Worm (Caenorhabditis elegans) whole organism, dauer: ENCODE results near the gene nmur-3.

Experiments used
- unc-62 ChIP-seq: sonication (generic microtip); optimal IDR thresholded peaks from 2 replicates; lab custom pipeline; 2017; ENCODE audit warnings: missing biosample characterization, missing genetic modification reagents, missing genetic modification characterization

nmur-3 gene

ce11 chrX:4502039-4502438, 35.7 kb downstream of the nmur-3 start:
- no peak for TF ChIP-seq unc-62 (GFP tag; lab: Kevin White, UChicago)

DNA sequence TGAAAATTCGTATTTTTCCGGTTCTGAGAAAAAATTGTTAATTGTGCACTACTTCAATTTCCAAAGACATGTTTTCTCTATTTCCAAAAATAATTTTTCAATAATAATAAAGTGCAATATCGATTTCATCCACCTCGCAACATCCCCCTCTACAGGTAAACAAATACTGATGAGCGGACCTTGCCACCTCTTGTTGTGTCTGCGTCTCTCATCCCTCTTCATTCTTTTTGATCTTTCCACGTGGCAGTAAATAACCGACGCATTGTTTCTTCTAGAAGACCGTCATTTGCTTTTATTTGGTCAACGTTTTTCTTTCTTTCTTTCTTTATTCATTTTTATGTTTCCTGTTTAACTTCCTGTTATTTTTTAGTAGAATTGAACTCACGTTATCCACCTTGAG, 36.9 kb downstream of the nmur-3 start:
- TF ChIP-seq unc-62 (GFP tag; lab: Kevin White, UChicago) = no peak

DNA sequence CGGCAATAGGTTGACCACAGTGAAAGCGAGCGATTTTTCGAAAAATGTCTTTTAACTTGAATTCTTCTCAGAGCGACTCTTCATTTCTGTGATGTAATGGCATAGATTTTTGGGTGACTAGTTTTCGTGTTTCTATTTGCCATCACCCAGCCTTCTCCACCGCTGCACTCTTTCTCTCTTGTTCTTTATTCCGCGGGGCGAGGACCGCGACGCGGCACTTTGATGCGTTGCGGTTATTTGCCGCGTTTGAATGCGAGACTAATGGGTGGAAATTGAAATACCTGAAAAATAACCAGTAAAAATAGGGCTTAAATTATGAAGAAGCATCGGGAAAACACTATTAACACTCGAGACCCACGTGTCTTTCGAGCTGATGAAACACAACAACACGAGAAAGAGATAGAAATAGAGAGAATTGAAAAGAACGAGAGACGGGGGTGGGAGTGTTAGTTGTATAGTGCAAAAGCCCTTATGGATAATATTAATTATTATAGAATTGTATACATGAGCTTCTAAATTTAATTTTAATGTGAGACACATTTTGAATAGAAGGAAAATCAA, 37.9 kb downstream of the nmur-3 start, which contains the start of gene dgk-2:
Gene dgk-2, minus strand, starts transcription at position 281 of the 561 bp plus-strand sequence.
- TF ChIP-seq unc-62 (GFP tag; lab: Kevin White, UChicago) = no peak

DNA sequence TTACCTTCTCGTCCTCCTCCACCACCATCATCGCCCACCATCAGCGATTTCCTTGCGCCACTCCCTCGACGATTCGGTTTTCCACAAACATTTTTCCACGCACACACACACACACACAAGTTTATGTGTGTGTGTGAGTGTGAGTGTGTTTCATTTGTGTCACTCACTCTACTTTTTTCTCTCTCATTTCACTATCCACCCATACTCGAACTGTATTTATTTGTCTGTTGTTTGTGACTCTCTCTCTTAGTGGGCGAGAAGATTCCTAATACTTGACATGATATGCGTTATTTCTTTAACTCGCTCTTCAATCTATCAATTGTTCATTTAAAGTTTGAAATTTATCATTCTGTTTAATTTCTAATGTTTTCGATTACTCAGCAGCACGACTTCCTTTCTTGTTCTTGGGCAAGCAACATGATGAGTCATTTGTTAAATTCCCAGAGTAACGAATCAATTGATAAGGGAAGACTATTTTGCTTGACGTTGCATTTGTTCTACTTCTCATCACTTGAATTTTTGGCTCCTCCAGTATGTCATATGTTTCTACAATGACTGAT, 40.9 kb downstream of the nmur-3 start:
- TF ChIP-seq unc-62 (GFP tag; lab: Kevin White, UChicago) = no peak

ce11 chrX:4508209-4508608, 41.9 kb downstream of the nmur-3 start, which contains the start of gene rhi-1:
Gene rhi-1, plus strand, starts transcription at chrX:4508509.
- no peak for TF ChIP-seq unc-62 (GFP tag; lab: Kevin White, UChicago)

DNA sequence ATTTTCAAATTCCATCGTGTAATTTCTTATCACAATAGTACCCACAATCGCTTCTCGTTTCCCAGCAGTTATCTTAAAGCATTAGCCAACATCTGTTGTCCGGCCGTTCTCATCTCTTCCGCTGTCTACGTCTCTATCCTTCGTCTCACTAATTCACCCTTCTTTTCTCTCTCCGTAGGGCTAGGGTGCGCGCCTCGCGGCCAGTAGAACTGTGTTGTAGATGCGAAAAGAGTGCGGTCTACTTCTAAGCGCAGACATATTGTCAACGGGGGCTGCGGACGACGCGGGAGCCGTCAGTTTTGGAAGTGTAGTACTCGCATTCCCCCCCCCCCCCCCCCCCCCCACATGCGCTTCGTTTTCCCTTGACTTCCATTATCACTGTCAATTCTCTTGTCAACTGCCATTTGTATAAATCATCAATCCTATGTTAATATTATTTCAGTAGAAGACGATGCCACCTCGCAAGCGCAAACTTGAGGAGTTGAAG, 47.4 kb downstream of the nmur-3 start, which contains the start of gene spr-3:
Gene spr-3, plus strand, starts transcription at position 437 of the 487 bp plus-strand sequence.
- no peak for TF ChIP-seq unc-62 (GFP tag; lab: Kevin White, UChicago)

ce11 chrX:4516758-4517157, 50.4 kb downstream of the nmur-3 start:
- TF ChIP-seq unc-62 (GFP tag; lab: Kevin White, UChicago) = no peak
